Worm (Caenorhabditis elegans) whole organism, late embryonic: Measurements from ENCODE around the gene let-268.

Experiments used
- K02D7.2 ChIP-seq: sonication (generic microtip); optimal IDR thresholded peaks from 2 replicates; lab custom pipeline; 2017; ENCODE audit warnings: mild to moderate bottlenecking, missing genetic modification characterization, missing compliant biosample characterization
- ama-1 ChIP-seq: fragments of 150-350 bp; optimal IDR thresholded peaks from 2 replicates; lab custom pipeline; 2014
- ceh-48 ChIP-seq: sonication (generic microtip); optimal IDR thresholded peaks from 2 replicates; lab custom pipeline; 2016; ENCODE audit warnings: missing genetic modification characterization, inconsistent platforms, missing compliant biosample characterization
- fkh-6 ChIP-seq: sonication (generic microtip); optimal IDR thresholded peaks from 2 replicates; lab custom pipeline; 2016; ENCODE audit warnings: missing genetic modification characterization, missing compliant biosample characterization
- hlh-30 ChIP-seq: sonication (generic microtip); optimal IDR thresholded peaks from 2 replicates; lab custom pipeline; 2017; ENCODE audit warnings: antibody characterized with exemption, missing genetic modification characterization, missing compliant biosample characterization; ENCODE audit not compliant: insufficient read depth
- lim-6 ChIP-seq: sonication (generic microtip); optimal IDR thresholded peaks from 2 replicates; lab custom pipeline; 2016; ENCODE audit warnings: missing genetic modification characterization, missing compliant biosample characterization
- nhr-11 ChIP-seq: fragments of 150-350 bp; optimal IDR thresholded peaks from 2 replicates; lab custom pipeline; 2014; ENCODE audit warnings: missing biosample characterization, missing genetic modification characterization
- rnt-1 ChIP-seq: sonication (generic microtip); optimal IDR thresholded peaks from 2 replicates; lab custom pipeline; 2016; ENCODE audit warnings: missing genetic modification characterization, missing compliant biosample characterization
- unc-42 ChIP-seq: sonication (generic microtip); optimal IDR thresholded peaks from 2 replicates; lab custom pipeline; 2016; ENCODE audit warnings: missing genotype, missing genetic modification characterization, missing compliant biosample characterization
- unc-55 ChIP-seq: sonication (generic microtip); optimal IDR thresholded peaks from 2 replicates; lab custom pipeline; 2017; ENCODE audit warnings: missing biosample characterization, missing genetic modification reagents, missing genetic modification characterization
- unc-86 ChIP-seq: sonication (generic microtip); optimal IDR thresholded peaks from 2 replicates; lab custom pipeline; 2016; ENCODE audit warnings: missing genetic modification characterization, missing compliant biosample characterization
- zip-5 ChIP-seq: sonication (generic microtip); optimal IDR thresholded peaks from 2 replicates; lab custom pipeline; 2016; ENCODE audit warnings: missing genetic modification characterization, missing compliant biosample characterization

ce11 chrII:10014384-10014783, 25.4 kb downstream of the let-268 start:
- TF ChIP-seq nhr-11 (tag; lab: Kevin White, UChicago): no peak
- no peak for TF ChIP-seq fkh-6 (tag; lab: Kevin White, UChicago)
- TF ChIP-seq ceh-48 (tag; lab: Kevin White, UChicago): no peak
- TF ChIP-seq unc-42 (tag; lab: Kevin White, UChicago): no peak
- no peak for TF ChIP-seq lim-6
- no peak for TF ChIP-seq K02D7.2
- no peak for TF ChIP-seq ama-1
- no peak for TF ChIP-seq unc-86 (tag; lab: Kevin White, UChicago)
- no peak for TF ChIP-seq hlh-30 (tag; lab: Kevin White, UChicago)
- TF ChIP-seq rnt-1: no peak
- TF ChIP-seq unc-55 (GFP tag; lab: Kevin White, UChicago): no peak
- no peak for TF ChIP-seq zip-5 (tag; lab: Kevin White, UChicago)
